Fruit fly (Drosophila melanogaster): ENCODE data around the gene dpy.

dm6 chr2L:4567219-4567618, 46.9 kb downstream of the dpy start:
- no peak for TF ChIP-seq Dll (optimal IDR thresholded peaks at IDR 0.05)
- TF ChIP-seq pan (optimal IDR thresholded peaks at IDR 0.05) = no peak
- TF ChIP-seq CG8478 (optimal IDR thresholded peaks at IDR 0.05) = no peak
- no peak for TF ChIP-seq usp (GFP tag; optimal IDR thresholded peaks at IDR 0.05)
- TF ChIP-seq psq (optimal IDR thresholded peaks at IDR 0.05) = no peak
- TF ChIP-seq EcR (GFP tag; optimal IDR thresholded peaks at IDR 0.05) = no peak
